Fruit fly (Drosophila melanogaster) Kc167 (cell line): ENCODE data around the gene Arl1.

Source experiments
- Myc ChIP-seq: fragments of >200 bp; optimal IDR thresholded peaks from 2 replicates; lab custom pipeline; 2017; ENCODE audit warnings: missing external identifiers
- Sin3A ChIP-seq: fragments of >200 bp; optimal IDR thresholded peaks from 2 replicates; lab custom pipeline; 2018; ENCODE audit warnings: missing external identifiers
- h ChIP-seq: fragments of >200 bp; optimal IDR thresholded peaks from 3 replicates; lab custom pipeline; 2018; ENCODE audit warnings: missing external identifiers
- insv ChIP-seq: fragments of >200 bp; optimal IDR thresholded peaks from 3 replicates; lab custom pipeline; 2018; ENCODE audit warnings: missing external identifiers
- psq ChIP-seq: fragments of >200 bp; optimal IDR thresholded peaks from 2 replicates; lab custom pipeline; 2017; ENCODE audit warnings: missing external identifiers
- ttk ChIP-seq: sonication (Bioruptor generic); optimal IDR thresholded peaks from 2 replicates; lab custom pipeline; 2017; ENCODE audit warnings: missing external identifiers

Gene Arl1

dm6 chr3L:16018251-16018583 lies 35.3 kb downstream of the Arl1 start:
- TF ChIP-seq ttk (lab: Kevin White, UChicago), result no peak
- TF ChIP-seq psq (lab: Kevin White, UChicago), result no peak
- TF ChIP-seq Myc (lab: Kevin White, UChicago), result no peak
- TF ChIP-seq Sin3A, result no peak
- no peak for TF ChIP-seq h (lab: Kevin White, UChicago)
- TF ChIP-seq insv (lab: Kevin White, UChicago), result no peak

dm6 chr3L:16018721-16019120 lies 35.8 kb downstream of the Arl1 start:
- TF ChIP-seq insv (lab: Kevin White, UChicago) (no peak), Sin3A (no peak), Myc (lab: Kevin White, UChicago) (no peak), psq (lab: Kevin White, UChicago) (no peak), ttk (lab: Kevin White, UChicago) (no peak), h (lab: Kevin White, UChicago) (no peak)

dm6 chr3L:16019144-16020006 lies 36.4 kb downstream of the Arl1 start:
- no peak for TF ChIP-seq Myc (lab: Kevin White, UChicago)
- no peak for TF ChIP-seq psq (lab: Kevin White, UChicago)
- TF ChIP-seq ttk (lab: Kevin White, UChicago), result no peak

- TF ChIP-seq Sin3A, result no peak
- TF ChIP-seq ttk (lab: Kevin White, UChicago), result no peak
- TF ChIP-seq psq (lab: Kevin White, UChicago), result no peak
- TF ChIP-seq h (lab: Kevin White, UChicago), result no peak
- no peak for TF ChIP-seq Myc (lab: Kevin White, UChicago)
- TF ChIP-seq insv (lab: Kevin White, UChicago), result no peak
Observed at dm6 chr3L:16021064-16021683, 38.2 kb downstream of the Arl1 start.

dm6 chr3L:16023020-16023648 lies 40.2 kb downstream of the Arl1 start, which contains the start of gene Notum:
Gene Notum, plus strand, starts transcription at chr3L:16023480.
- TF ChIP-seq psq (lab: Kevin White, UChicago) (no peak), ttk (lab: Kevin White, UChicago) (no peak), insv (lab: Kevin White, UChicago) (no peak), Myc (lab: Kevin White, UChicago) (no peak), h (lab: Kevin White, UChicago) (no peak), Sin3A (no peak)

dm6 chr3L:16024276-16025019 lies 41.5 kb downstream of the Arl1 start:
- no peak for TF ChIP-seq h (lab: Kevin White, UChicago)

- TF ChIP-seq insv (lab: Kevin White, UChicago) (no peak), Myc (lab: Kevin White, UChicago) (no peak), h (lab: Kevin White, UChicago) (no peak), ttk (lab: Kevin White, UChicago) (no peak), Sin3A (no peak), psq (lab: Kevin White, UChicago) (no peak)
Observed at dm6 chr3L:16025020-16025680, 42.2 kb downstream of the Arl1 start.

- TF ChIP-seq Sin3A (no peak), ttk (lab: Kevin White, UChicago) (no peak), h (lab: Kevin White, UChicago) (no peak), psq (lab: Kevin White, UChicago) (no peak), insv (lab: Kevin White, UChicago) (no peak), Myc (lab: Kevin White, UChicago) (no peak)
Observed at dm6 chr3L:16026065-16026789, 43.3 kb downstream of the Arl1 start.

- TF ChIP-seq psq (lab: Kevin White, UChicago) (no peak), ttk (lab: Kevin White, UChicago) (no peak), Sin3A (no peak), h (lab: Kevin White, UChicago) (no peak), Myc (lab: Kevin White, UChicago) (no peak), insv (lab: Kevin White, UChicago) (no peak)
Observed at dm6 chr3L:16027163-16027633, 44.3 kb downstream of the Arl1 start.

dm6 chr3L:16028924-16029323 lies 46.0 kb downstream of the Arl1 start:
- TF ChIP-seq h (lab: Kevin White, UChicago), result no peak
- TF ChIP-seq insv (lab: Kevin White, UChicago), result no peak
- no peak for TF ChIP-seq psq (lab: Kevin White, UChicago)
- no peak for TF ChIP-seq Myc (lab: Kevin White, UChicago)
- TF ChIP-seq Sin3A, result no peak
- no peak for TF ChIP-seq ttk (lab: Kevin White, UChicago)
